Worm (Caenorhabditis elegans): ENCODE measurements around the gene fbxa-53.

fbxa-53 gene

DNA sequence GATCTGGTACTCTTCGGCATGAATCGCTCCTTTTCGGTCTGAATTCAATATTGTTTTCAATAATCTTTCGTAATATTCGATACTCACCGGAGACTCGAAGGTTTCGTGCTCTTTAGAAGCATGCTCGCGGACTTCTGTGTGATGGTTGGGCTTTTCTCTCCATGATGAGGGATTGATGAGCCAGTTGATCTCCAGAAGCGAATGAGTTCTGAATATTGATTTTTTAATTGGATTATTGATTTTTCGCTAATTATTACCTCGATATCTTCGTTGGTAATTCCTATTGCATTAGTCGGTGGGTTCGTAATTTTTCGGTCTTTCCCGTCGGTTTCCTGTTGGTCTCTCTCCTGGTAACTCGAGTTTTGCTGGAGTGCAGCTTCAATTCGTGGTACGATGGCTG is 51.3 kb downstream of the fbxa-53 start:
- TF ChIP-seq unc-42 (tag; optimal IDR thresholded peaks at IDR 0.05) (no peak), odd-2 (tag; optimal IDR thresholded peaks at IDR 0.05) (no peak)
